Fruit fly (Drosophila melanogaster) whole organism, adult: ENCODE measurements around the gene CG33272.

ENCODE experiments used
- CG11617 ChIP-seq: fragments of 200-800 bp; sonication (Bioruptor generic); optimal IDR thresholded peaks from 2 replicates; lab custom pipeline; 2017; ENCODE audit warnings: mild to moderate bottlenecking, missing biosample characterization, missing genetic modification reagents, missing genetic modification characterization
- CG12768 ChIP-seq: fragments of 200-800 bp; sonication (Bioruptor generic); optimal IDR thresholded peaks from 2 replicates; lab custom pipeline; 2017; ENCODE audit warnings: missing biosample characterization, missing genetic modification characterization, mild to moderate bottlenecking, moderate library complexity, missing genetic modification reagents
- CG14711 ChIP-seq: fragments of 200-800 bp; sonication (Bioruptor generic); optimal IDR thresholded peaks from 2 replicates; lab custom pipeline; 2018; ENCODE audit warnings: missing biosample characterization, mild to moderate bottlenecking, missing genetic modification characterization, moderate library complexity
- CG1620 ChIP-seq: fragments of 200-800 bp; sonication (Bioruptor generic); optimal IDR thresholded peaks from 2 replicates; lab custom pipeline; 2016; ENCODE audit warnings: missing biosample characterization, missing genetic modification characterization
- CG33017 ChIP-seq: fragments of 200-800 bp; sonication (Bioruptor generic); optimal IDR thresholded peaks from 2 replicates; lab custom pipeline; 2018; ENCODE audit warnings: missing biosample characterization, mild to moderate bottlenecking, missing genetic modification characterization, moderate library complexity
- CG5204 ChIP-seq: fragments of 200-800 bp; sonication (Bioruptor generic); optimal IDR thresholded peaks from 2 replicates; lab custom pipeline; 2016; ENCODE audit warnings: missing biosample characterization, missing genetic modification characterization
- CG7045 ChIP-seq: fragments of 200-800 bp; sonication (Bioruptor generic); optimal IDR thresholded peaks from 2 replicates; lab custom pipeline; 2017; ENCODE audit warnings: missing biosample characterization, mild to moderate bottlenecking, missing genetic modification characterization
- CG7101 ChIP-seq: fragments of 200-800 bp; sonication (Bioruptor generic); optimal IDR thresholded peaks from 2 replicates; lab custom pipeline; 2018; ENCODE audit warnings: missing biosample characterization, mild to moderate bottlenecking, missing genetic modification characterization, moderate library complexity
- Clk ChIP-seq: fragments of 200-800 bp; sonication (Bioruptor generic); optimal IDR thresholded peaks from 2 replicates; lab custom pipeline; 2017; ENCODE audit warnings: missing biosample characterization, missing genetic modification characterization
- Crg-1 ChIP-seq: fragments of 200-800 bp; sonication (Bioruptor generic); optimal IDR thresholded peaks from 2 replicates; lab custom pipeline; 2016; ENCODE audit warnings: missing biosample characterization, missing genetic modification characterization
- Hr96 ChIP-seq: fragments of 200-800 bp; sonication (Bioruptor generic); optimal IDR thresholded peaks from 2 replicates; lab custom pipeline; 2016; ENCODE audit warnings: missing biosample characterization, missing genetic modification characterization
- Mnt ChIP-seq: fragments of 200-800 bp; sonication (Bioruptor generic); optimal IDR thresholded peaks from 2 replicates; lab custom pipeline; 2016; ENCODE audit warnings: missing biosample characterization, mild to moderate bottlenecking, missing genetic modification characterization
- bab1 ChIP-seq: fragments of 200-800 bp; sonication (Bioruptor generic); optimal IDR thresholded peaks from 3 replicates; lab custom pipeline; 2019; ENCODE audit warnings: missing biosample characterization, mild to moderate bottlenecking, missing genetic modification characterization, moderate library complexity
- cic ChIP-seq: fragments of 200-800 bp; sonication (Bioruptor generic); optimal IDR thresholded peaks from 2 replicates; lab custom pipeline; 2017; ENCODE audit warnings: missing biosample characterization, mild to moderate bottlenecking, missing genetic modification characterization, moderate library complexity
- cnc ChIP-seq, 2 experiments: fragments of >200 bp; optimal IDR thresholded peaks; 2 replicates each; lab custom pipeline; 2017
- kay ChIP-seq: fragments of 200-800 bp; sonication (Bioruptor generic); peaks from one replicate; lab custom pipeline; 2016; ENCODE audit warnings: missing biosample characterization, missing genetic modification characterization, borderline replicate concordance
- ovo ChIP-seq: fragments of 200-800 bp; sonication (Bioruptor generic); optimal IDR thresholded peaks from 2 replicates; lab custom pipeline; 2016; ENCODE audit warnings: missing biosample characterization, missing genetic modification characterization
- pad ChIP-seq: fragments of 200-800 bp; sonication (Bioruptor generic); optimal IDR thresholded peaks from 3 replicates; lab custom pipeline; 2017; ENCODE audit warnings: missing biosample characterization, missing genetic modification characterization, mild to moderate bottlenecking, moderate library complexity, missing genetic modification reagents
- tj ChIP-seq: fragments of 200-800 bp; sonication (Bioruptor generic); optimal IDR thresholded peaks from 3 replicates; lab custom pipeline; 2017; ENCODE audit warnings: missing biosample characterization, mild to moderate bottlenecking, missing genetic modification characterization, moderate library complexity
- toe ChIP-seq: fragments of 200-800 bp; sonication (Bioruptor generic); optimal IDR thresholded peaks from 2 replicates; lab custom pipeline; 2016; ENCODE audit warnings: missing biosample characterization, missing genetic modification characterization

Gene CG33272

DNA sequence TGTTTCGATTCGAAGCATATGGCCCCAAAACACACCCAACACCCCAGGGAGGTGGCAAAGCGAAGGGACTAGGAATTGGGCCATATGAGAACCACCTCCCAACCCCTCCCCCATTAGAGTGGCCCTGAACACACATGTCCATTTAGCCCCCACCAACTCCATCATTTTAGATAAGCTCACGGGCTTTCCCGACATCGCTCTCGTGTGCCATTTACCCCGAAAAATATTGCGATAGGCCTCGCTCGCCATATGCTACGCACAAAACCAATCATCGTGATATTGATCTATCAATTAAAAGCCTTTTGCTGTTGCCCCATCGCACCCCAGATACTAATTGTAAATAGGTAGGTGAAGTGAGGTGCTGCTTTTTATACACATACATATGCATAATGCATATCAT, 20.0 kb upstream of the CG33272 start:
- no peak for TF ChIP-seq CG7045 (GFP tag; lab: Kevin White, UChicago)
- TF ChIP-seq Clk (GFP tag; lab: Kevin White, UChicago), result no peak
- TF ChIP-seq toe (GFP tag; lab: Kevin White, UChicago), result no peak
- no peak for TF ChIP-seq ovo (GFP tag; lab: Kevin White, UChicago)
- no peak for TF ChIP-seq CG12768 (GFP tag; lab: Kevin White, UChicago)
- TF ChIP-seq CG14711 (tag; lab: Kevin White, UChicago), result no peak
- no peak for TF ChIP-seq Mnt (GFP tag; lab: Kevin White, UChicago)
- TF ChIP-seq Hr96 (GFP tag; lab: Kevin White, UChicago), result no peak
- no peak for TF ChIP-seq CG1620
- TF ChIP-seq cic, result no peak
- no peak for TF ChIP-seq CG33017 (tag; lab: Kevin White, UChicago)
- TF ChIP-seq CG5204, result no peak
- no peak for TF ChIP-seq bab1 (GFP tag; lab: Kevin White, UChicago)
- TF ChIP-seq kay (GFP tag; lab: Kevin White, UChicago), result no peak
- no peak for TF ChIP-seq CG7101
- TF ChIP-seq Crg-1 (GFP tag; lab: Kevin White, UChicago), result no peak
- no peak for TF ChIP-seq tj (GFP tag; lab: Kevin White, UChicago)
- TF ChIP-seq pad, result no peak

DNA sequence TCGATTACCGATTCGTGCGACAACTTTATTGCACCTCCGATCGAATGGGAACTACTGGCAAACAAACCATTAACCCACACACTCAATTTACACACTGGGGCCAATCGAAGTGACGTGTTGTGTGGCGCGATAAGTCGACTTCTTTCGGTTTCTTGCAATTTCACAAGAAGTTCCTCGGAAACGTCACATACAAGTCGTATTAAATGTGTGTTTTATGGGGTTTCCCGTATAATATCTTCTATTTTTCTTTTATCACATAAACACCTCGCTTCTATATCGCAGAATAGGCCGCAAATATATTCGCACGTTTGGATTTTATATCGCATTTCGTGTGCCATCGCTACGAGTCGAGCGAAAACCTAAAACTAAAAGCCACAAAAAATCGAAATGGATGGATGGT, 19.3 kb upstream of the CG33272 start:
- no peak for TF ChIP-seq Clk (GFP tag; lab: Kevin White, UChicago)
- TF ChIP-seq CG1620, result no peak
- TF ChIP-seq cic, result peak; percentile 43

DNA sequence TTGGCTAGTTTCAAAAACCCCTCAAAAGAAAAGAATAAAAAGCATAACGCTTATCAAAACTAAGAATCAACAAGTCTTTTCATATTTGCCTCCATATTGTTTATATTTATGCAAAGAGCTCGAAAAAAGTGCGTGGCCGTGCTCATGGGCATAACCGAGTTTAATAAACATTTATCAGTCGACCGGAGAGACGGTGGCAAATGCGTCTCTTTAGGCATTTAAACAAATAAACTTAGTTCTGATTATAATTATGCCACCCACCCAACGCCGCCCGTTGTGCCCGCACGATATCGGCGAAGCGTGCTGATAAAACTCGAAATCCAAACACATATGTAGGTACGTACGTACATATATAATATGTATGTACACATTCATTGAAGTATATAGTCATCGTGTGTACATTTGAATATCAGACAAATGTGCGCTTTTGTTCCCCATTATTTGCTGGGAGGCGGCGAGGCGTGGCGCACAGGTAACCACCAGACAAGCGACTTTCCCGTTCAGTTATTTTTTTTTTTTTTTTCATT, 18.1 kb upstream of the CG33272 start:
- TF ChIP-seq CG33017 (tag; lab: Kevin White, UChicago) (peak; percentile 8), CG11617 (no peak), Crg-1 (GFP tag; lab: Kevin White, UChicago) (peak; percentile 39), pad (no peak), CG14711 (tag; lab: Kevin White, UChicago) (no peak), CG5204 (no peak), CG1620 (no peak), bab1 (GFP tag; lab: Kevin White, UChicago) (no peak), ovo (GFP tag; lab: Kevin White, UChicago) (peak; percentile 38), Clk (GFP tag; lab: Kevin White, UChicago) (no peak), toe (GFP tag; lab: Kevin White, UChicago) (no peak), CG12768 (GFP tag; lab: Kevin White, UChicago) (peak; percentile 46), tj (GFP tag; lab: Kevin White, UChicago) (no peak), cic (peak; percentile 57), CG7045 (GFP tag; lab: Kevin White, UChicago) (peak; percentile 53), kay (GFP tag; lab: Kevin White, UChicago) (no peak), cnc (optimal IDR thresholded peaks at IDR 0.05; lab: Kevin White, UChicago) (no peak), Mnt (GFP tag; lab: Kevin White, UChicago) (peak; percentile 33), CG7101 (peak; percentile 37), Hr96 (GFP tag; lab: Kevin White, UChicago) (no peak)

- TF ChIP-seq cic (peak; percentile 64), CG12768 (GFP tag; lab: Kevin White, UChicago) (peak; percentile 32), Clk (GFP tag; lab: Kevin White, UChicago) (no peak), toe (GFP tag; lab: Kevin White, UChicago) (no peak), kay (GFP tag; lab: Kevin White, UChicago) (no peak)
These were observed 16.3 kb upstream of the CG33272 start for dm6 chr3L:11526644-11527184.

DNA sequence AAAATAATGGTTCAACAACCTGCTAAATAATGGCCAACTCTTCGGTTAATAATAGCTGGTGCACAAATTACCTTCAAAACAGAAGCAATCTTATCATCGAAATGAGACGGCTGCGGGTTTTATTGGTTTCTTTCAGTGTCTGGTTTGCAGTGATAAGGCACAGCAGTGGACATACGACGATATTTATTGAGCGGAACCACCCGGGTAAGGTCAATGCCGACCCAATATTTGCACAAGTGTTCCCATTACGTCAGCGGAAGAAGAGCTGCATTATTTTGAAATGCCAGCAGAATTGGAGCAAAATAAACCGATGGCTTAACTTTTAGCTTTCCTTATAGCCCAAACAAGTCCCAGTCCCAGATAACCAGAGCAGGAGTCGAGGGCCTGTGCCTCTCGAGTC, 15.4 kb upstream of the CG33272 start:
- no peak for TF ChIP-seq Mnt (GFP tag; lab: Kevin White, UChicago)
- no peak for TF ChIP-seq CG12768 (GFP tag; lab: Kevin White, UChicago)
- TF ChIP-seq pad, result no peak
- no peak for TF ChIP-seq CG5204
- no peak for TF ChIP-seq CG14711 (tag; lab: Kevin White, UChicago)
- TF ChIP-seq toe (GFP tag; lab: Kevin White, UChicago), result no peak
- TF ChIP-seq Hr96 (GFP tag; lab: Kevin White, UChicago), result no peak
- TF ChIP-seq CG7101, result no peak
- no peak for TF ChIP-seq CG33017 (tag; lab: Kevin White, UChicago)
- TF ChIP-seq CG11617, result no peak
- TF ChIP-seq CG1620, result no peak
- TF ChIP-seq Crg-1 (GFP tag; lab: Kevin White, UChicago), result no peak
- TF ChIP-seq cnc (optimal IDR thresholded peaks at IDR 0.05; lab: Kevin White, UChicago), result no peak
- peak; percentile 61 for TF ChIP-seq kay (GFP tag; lab: Kevin White, UChicago)
- TF ChIP-seq bab1 (GFP tag; lab: Kevin White, UChicago), result no peak
- no peak for TF ChIP-seq Clk (GFP tag; lab: Kevin White, UChicago)
- TF ChIP-seq tj (GFP tag; lab: Kevin White, UChicago), result peak; percentile 20
- no peak for TF ChIP-seq cic
- TF ChIP-seq ovo (GFP tag; lab: Kevin White, UChicago), result peak; percentile 12
- TF ChIP-seq CG7045 (GFP tag; lab: Kevin White, UChicago), result no peak

DNA sequence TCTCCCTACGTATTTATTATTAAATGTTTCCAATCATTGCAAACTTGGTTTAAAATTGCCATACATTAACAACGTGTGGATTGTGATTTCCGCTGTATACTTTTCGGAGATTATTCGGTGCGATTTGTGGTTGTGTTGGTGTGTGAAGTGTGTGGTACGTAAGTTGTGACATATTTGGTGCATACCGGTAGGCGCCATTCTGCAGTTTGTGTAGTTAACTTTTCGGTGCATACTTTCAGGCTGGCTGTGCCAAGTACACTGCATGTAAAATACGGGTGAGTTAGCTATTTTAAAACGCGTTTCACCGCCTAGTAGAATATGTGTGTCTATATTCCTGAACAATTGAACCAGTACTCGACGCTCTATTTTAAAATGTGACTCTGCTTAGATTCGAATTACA, 12.9 kb upstream of the CG33272 start:
- no peak for TF ChIP-seq CG1620
- no peak for TF ChIP-seq Clk (GFP tag; lab: Kevin White, UChicago)
- TF ChIP-seq bab1 (GFP tag; lab: Kevin White, UChicago), result peak; percentile 40
- no peak for TF ChIP-seq tj (GFP tag; lab: Kevin White, UChicago)
- peak; percentile 8 for TF ChIP-seq Crg-1 (GFP tag; lab: Kevin White, UChicago)
- no peak for TF ChIP-seq Mnt (GFP tag; lab: Kevin White, UChicago)
- no peak for TF ChIP-seq CG5204
